Comparison of ENCODE assay signal across 4 fruit fly cellular contexts in genomic region chr3L:4624371-4625154, dm6.
TF ChIP-seq lines count a peak whose summit lies in the region.

No protein-coding gene starts in this region.

TF ChIP-seq in whole organism, adult, 20 proteins besides CTCF, POLR2A, EP300 and RAD21 (continued from another document):
- TF ChIP-seq CG5204 (GFP tag; optimal IDR thresholded peaks at IDR 0.05; lab: Kevin White, UChicago) (peak; percentile 89), pad (GFP tag; optimal IDR thresholded peaks at IDR 0.05; lab: Kevin White, UChicago) (peak; percentile 76)

TF ChIP-seq in whole organism, embryonic, 481 proteins besides CTCF, POLR2A, EP300 and RAD21 (continued from another document and continues in another):
- no peak for TF ChIP-seq sc (optimal IDR thresholded peaks at IDR 0.05; lab: Kevin White, UChicago)
- peak; percentile 75 for TF ChIP-seq sc (GFP tag; optimal IDR thresholded peaks at IDR 0.05; lab: Kevin White, UChicago)
- TF ChIP-seq CG8290 (GFP tag; optimal IDR thresholded peaks at IDR 0.05; lab: Kevin White, UChicago), result peak; percentile 77
- peak; percentile 46 to 59 for TF ChIP-seq CG8290 (tag; optimal IDR thresholded peaks at IDR 0.05; lab: Kevin White, UChicago)
- TF ChIP-seq insv (GFP tag; optimal IDR thresholded peaks at IDR 0.05; lab: Kevin White, UChicago), result peak in 1 of 2 experiments; percentile 41
- TF ChIP-seq CG18619 (GFP tag; optimal IDR thresholded peaks at IDR 0.05; lab: Kevin White, UChicago), result peak; percentile 84
- TF ChIP-seq ken (GFP tag; IDR thresholded peaks at IDR 0.05; lab: Robert Waterston, UW), result peak; percentile 81; the same call in 2 of the 3 replicates
- peak; percentile 92 for TF ChIP-seq shn (GFP tag; optimal IDR thresholded peaks at IDR 0.05; lab: Kevin White, UChicago)
- TF ChIP-seq CG14050 (GFP tag; IDR thresholded peaks at IDR 0.05; lab: Robert Waterston, UW), result peak; percentile 83
- TF ChIP-seq ssp (GFP tag; IDR thresholded peaks at IDR 0.05; lab: Robert Waterston, UW), result peak; percentile 70
- peak; percentile 75 to 95 for TF ChIP-seq Hr51 (GFP tag; optimal IDR thresholded peaks at IDR 0.05; lab: Kevin White, UChicago)
- TF ChIP-seq CG33557 (GFP tag; optimal IDR thresholded peaks at IDR 0.05; lab: Kevin White, UChicago), result peak; percentile 82
- peak; percentile 91 for TF ChIP-seq CG17359 (tag; optimal IDR thresholded peaks at IDR 0.05; lab: Kevin White, UChicago)
- TF ChIP-seq unpg (GFP tag; optimal IDR thresholded peaks at IDR 0.05; lab: Kevin White, UChicago), result peak; percentile 82
- TF ChIP-seq CG11093 (GFP tag; IDR thresholded peaks at IDR 0.05; lab: Robert Waterston, UW), result peak; percentile 85
- TF ChIP-seq CG9817 (tag; optimal IDR thresholded peaks at IDR 0.05; lab: Kevin White, UChicago), result peak; percentile 82
- peak; percentile 93 for TF ChIP-seq dysf (GFP tag; IDR thresholded peaks at IDR 0.05; lab: Robert Waterston, UW)
- peak; percentile 79 for TF ChIP-seq CG6813 (GFP tag; optimal IDR thresholded peaks at IDR 0.05; lab: Kevin White, UChicago)
- no peak for TF ChIP-seq Kr (GFP tag; optimal IDR thresholded peaks at IDR 0.05; lab: Kevin White, UChicago)
- peak; percentile 84 for TF ChIP-seq Asciz (GFP tag; optimal IDR thresholded peaks at IDR 0.05; lab: Kevin White, UChicago)
- TF ChIP-seq Deaf1 (tag; optimal IDR thresholded peaks at IDR 0.05; lab: Kevin White, UChicago), result peak; percentile 51
- peak; percentile 76 for TF ChIP-seq CG11398 (GFP tag; optimal IDR thresholded peaks at IDR 0.05; lab: Kevin White, UChicago)
- peak; percentile 66 for TF ChIP-seq CG18011 (GFP tag; optimal IDR thresholded peaks at IDR 0.05; lab: Kevin White, UChicago)
- TF ChIP-seq zf30C (GFP tag; optimal IDR thresholded peaks at IDR 0.05; lab: Kevin White, UChicago), result no peak
- TF ChIP-seq CG10147 (GFP tag; optimal IDR thresholded peaks at IDR 0.05; lab: Kevin White, UChicago), result peak; percentile 85
- TF ChIP-seq Lim3 (GFP tag; IDR thresholded peaks at IDR 0.05; lab: Robert Waterston, UW), result peak; percentile 41
- no peak for TF ChIP-seq Awh (GFP tag; IDR thresholded peaks at IDR 0.05; lab: Robert Waterston, UW)
- TF ChIP-seq CG13424 (tag; optimal IDR thresholded peaks at IDR 0.05; lab: Kevin White, UChicago), result peak; percentile 94
- peak; percentile 50 for TF ChIP-seq sima (GFP tag; optimal IDR thresholded peaks at IDR 0.05; lab: Kevin White, UChicago)
- TF ChIP-seq Sox100B (GFP tag; optimal IDR thresholded peaks at IDR 0.05; lab: Kevin White, UChicago), result peak; percentile 91
- TF ChIP-seq nerfin-1 (tag; optimal IDR thresholded peaks at IDR 0.05; lab: Kevin White, UChicago), result peak; percentile 91
- peak; percentile 71 for TF ChIP-seq peb (GFP tag; IDR thresholded peaks at IDR 0.05; lab: Robert Waterston, UW)
- TF ChIP-seq Ets97D (GFP tag; optimal IDR thresholded peaks at IDR 0.05; lab: Kevin White, UChicago), result peak; percentile 67
- peak; percentile 88 for TF ChIP-seq Dad (GFP tag; optimal IDR thresholded peaks at IDR 0.05; lab: Kevin White, UChicago)
- TF ChIP-seq zfh2 (GFP tag; optimal IDR thresholded peaks at IDR 0.05; lab: Kevin White, UChicago), result peak; percentile 80
- TF ChIP-seq rib (GFP tag; IDR thresholded peaks at IDR 0.05; lab: Robert Waterston, UW), result peak; percentile 33; the same call in 1 of the 2 replicates
- TF ChIP-seq CG18262 (tag; optimal IDR thresholded peaks at IDR 0.05; lab: Kevin White, UChicago), result peak; percentile 86
- peak; percentile 94 for TF ChIP-seq phol (tag; optimal IDR thresholded peaks at IDR 0.05; lab: Kevin White, UChicago)
- peak; percentile 84 for TF ChIP-seq CG5245 (GFP tag; optimal IDR thresholded peaks at IDR 0.05; lab: Kevin White, UChicago)
- TF ChIP-seq tx (GFP tag; optimal IDR thresholded peaks at IDR 0.05; lab: Kevin White, UChicago), result peak; percentile 88
- TF ChIP-seq CG8478 (optimal IDR thresholded peaks at IDR 0.05; lab: Kevin White, UChicago), result no peak
- TF ChIP-seq Ada2b (GFP tag; IDR thresholded peaks at IDR 0.05; lab: Robert Waterston, UW), result peak; percentile 88
- peak; percentile 95 for TF ChIP-seq CG7839 (tag; optimal IDR thresholded peaks at IDR 0.05; lab: Kevin White, UChicago)

TF ChIP-seq in whole organism, prepupa, 60 proteins besides CTCF, POLR2A, EP300 and RAD21 (continued from another document):
- TF ChIP-seq fd85E (GFP tag; optimal IDR thresholded peaks at IDR 0.05; lab: Kevin White, UChicago), result peak; percentile 6
- TF ChIP-seq achi (GFP tag; optimal IDR thresholded peaks at IDR 0.05; lab: Kevin White, UChicago), result peak; percentile 90
- TF ChIP-seq CG1621 (tag; optimal IDR thresholded peaks at IDR 0.05; lab: Kevin White, UChicago), result peak; percentile 68
- peak; percentile 92 for TF ChIP-seq Gug (GFP tag; IDR thresholded peaks at IDR 0.05; lab: Robert Waterston, UW)
- peak; percentile 92 for TF ChIP-seq CG11294 (GFP tag; IDR thresholded peaks at IDR 0.05; lab: Robert Waterston, UW)
- peak; percentile 97 for TF ChIP-seq CG32006 (GFP tag; optimal IDR thresholded peaks at IDR 0.05; lab: Kevin White, UChicago)
- TF ChIP-seq dsx (GFP tag; optimal IDR thresholded peaks at IDR 0.05; lab: Kevin White, UChicago; ENCODE audit: poor library complexity, severe bottlenecking), result peak; percentile 44
- TF ChIP-seq Ets96B (tag; optimal IDR thresholded peaks at IDR 0.05; lab: Kevin White, UChicago), result peak; percentile 71
- TF ChIP-seq fd59A (GFP tag; optimal IDR thresholded peaks at IDR 0.05; lab: Kevin White, UChicago), result peak; percentile 87
- TF ChIP-seq CG11902 (GFP tag; optimal IDR thresholded peaks at IDR 0.05; lab: Kevin White, UChicago), result peak; percentile 61
- peak; percentile 90 for TF ChIP-seq Lpt (GFP tag; optimal IDR thresholded peaks at IDR 0.05; lab: Kevin White, UChicago)
- peak; percentile 96 for TF ChIP-seq CG8119 (GFP tag; IDR thresholded peaks at IDR 0.05; lab: Robert Waterston, UW)
- TF ChIP-seq CG11762 (GFP tag; optimal IDR thresholded peaks at IDR 0.05; lab: Kevin White, UChicago; ENCODE audit: insufficient read depth), result peak; percentile 85
- peak; percentile 68 for TF ChIP-seq Sox15 (GFP tag; optimal IDR thresholded peaks at IDR 0.05; lab: Kevin White, UChicago)
- peak; percentile 97 for TF ChIP-seq Eip78C (GFP tag; lab: Kevin White, UChicago)
- peak; percentile 67 to 94 for TF ChIP-seq salr (GFP tag; optimal IDR thresholded peaks at IDR 0.05; lab: Kevin White, UChicago)
- peak; percentile 79 for TF ChIP-seq CG7368 (GFP tag; optimal IDR thresholded peaks at IDR 0.05; lab: Kevin White, UChicago)
- TF ChIP-seq CG16779 (tag; optimal IDR thresholded peaks at IDR 0.05; lab: Kevin White, UChicago), result peak; percentile 60
- TF ChIP-seq CG6276 (GFP tag; optimal IDR thresholded peaks at IDR 0.05; lab: Kevin White, UChicago), result peak; percentile 93
- TF ChIP-seq CG31627 (GFP tag; optimal IDR thresholded peaks at IDR 0.05; lab: Kevin White, UChicago), result peak; percentile 79
- TF ChIP-seq acj6 (GFP tag; optimal IDR thresholded peaks at IDR 0.05; lab: Kevin White, UChicago), result peak; percentile 89
- no peak for TF ChIP-seq vri (GFP tag; optimal IDR thresholded peaks at IDR 0.05; lab: Kevin White, UChicago)
- peak; percentile 69 for TF ChIP-seq lz (GFP tag; optimal IDR thresholded peaks at IDR 0.05; lab: Kevin White, UChicago)
- peak; percentile 78 for TF ChIP-seq Eip75B (GFP tag; optimal IDR thresholded peaks at IDR 0.05; lab: Kevin White, UChicago)
- TF ChIP-seq Sox14 (GFP tag; optimal IDR thresholded peaks at IDR 0.05; lab: Kevin White, UChicago), result peak; percentile 93
- TF ChIP-seq Smox (GFP tag; optimal IDR thresholded peaks at IDR 0.05; lab: Kevin White, UChicago), result peak; percentile 69
- TF ChIP-seq CG3919 (GFP tag; optimal IDR thresholded peaks at IDR 0.05; lab: Kevin White, UChicago), result peak; percentile 90
- peak; percentile 56 for TF ChIP-seq Sox102F (GFP tag; optimal IDR thresholded peaks at IDR 0.05; lab: Kevin White, UChicago)
- peak; percentile 84; the same call in 2 of the 3 replicates for TF ChIP-seq CG6163 (GFP tag; IDR thresholded peaks at IDR 0.05; lab: Robert Waterston, UW)
- peak; percentile 80 for TF ChIP-seq CG3032 (tag; optimal IDR thresholded peaks at IDR 0.05; lab: Kevin White, UChicago)
- peak; percentile 79 to 81 for TF ChIP-seq ss (GFP tag; optimal IDR thresholded peaks at IDR 0.05; lab: Kevin White, UChicago)
- TF ChIP-seq CG15336 (GFP tag; IDR thresholded peaks at IDR 0.05; lab: Robert Waterston, UW), result peak; percentile 95
- peak; percentile 91 for TF ChIP-seq svp (GFP tag; lab: Kevin White, UChicago)
- TF ChIP-seq CG8319 (GFP tag; optimal IDR thresholded peaks at IDR 0.05; lab: Kevin White, UChicago), result peak; percentile 63
- TF ChIP-seq Met (GFP tag; optimal IDR thresholded peaks at IDR 0.05; lab: Kevin White, UChicago), result peak; percentile 75
- TF ChIP-seq spab (GFP tag; optimal IDR thresholded peaks at IDR 0.05; lab: Kevin White, UChicago), result peak; percentile 80
- TF ChIP-seq OdsH (GFP tag; optimal IDR thresholded peaks at IDR 0.05; lab: Kevin White, UChicago), result peak; percentile 91
- TF ChIP-seq Hr4 (GFP tag; optimal IDR thresholded peaks at IDR 0.05; lab: Kevin White, UChicago), result peak; percentile 97
- TF ChIP-seq fkh (GFP tag; optimal IDR thresholded peaks at IDR 0.05; lab: Kevin White, UChicago), result peak; percentile 81
- TF ChIP-seq CG10669 (GFP tag; optimal IDR thresholded peaks at IDR 0.05; lab: Kevin White, UChicago), result peak; percentile 85
- TF ChIP-seq topi (GFP tag; optimal IDR thresholded peaks at IDR 0.05; lab: Kevin White, UChicago), result peak; percentile 82

TF ChIP-seq in whole organism, wandering third instar larva, 38 proteins besides CTCF, POLR2A, EP300 and RAD21 (continued from another document):
- TF ChIP-seq dl (GFP tag; optimal IDR thresholded peaks at IDR 0.05; lab: Kevin White, UChicago; ENCODE audit: insufficient read depth in 1 of 2, partially characterized antibody in 2 of 2), result peak in 1 of 2 experiments; percentile 5
- peak; percentile 1 for TF ChIP-seq br (GFP tag; optimal IDR thresholded peaks at IDR 0.05; lab: Kevin White, UChicago)
TF ChIP-seq in whole organism, wandering third instar larva: peak in this region for 16.
